Fruit fly (Drosophila melanogaster) whole organism, larva: Measurements from ENCODE around the gene GstD8.

ENCODE experiments used
- noc ChIP-seq: fragments of 200-800 bp; sonication (Bioruptor generic); optimal IDR thresholded peaks from 3 replicates; lab custom pipeline; 2019; ENCODE audit warnings: missing biosample characterization, mild to moderate bottlenecking, missing genetic modification characterization, moderate library complexity

The GstD8 gene

dm6 chr3R:12395880-12396279, 16.1 kb downstream of the GstD8 start, which contains the start of the genes CG10096 and CG10097:
Gene CG10096, minus strand, starts transcription at chr3R:12395980.
Gene CG10097, minus strand, starts transcription at chr3R:12395980.
- no peak for TF ChIP-seq noc (tag; lab: Kevin White, UChicago)

dm6 chr3R:12398054-12398453, 18.2 kb downstream of the GstD8 start:
- TF ChIP-seq noc (tag; lab: Kevin White, UChicago), result no peak

- no peak for TF ChIP-seq noc (tag; lab: Kevin White, UChicago)
Measured at dm6 chr3R:12398620-12399247, 18.9 kb downstream of the GstD8 start, which contains the start of gene Cyp9f3. Gene Cyp9f3, minus strand, starts transcription at chr3R:12398929.

dm6 chr3R:12401672-12402296, 22.0 kb downstream of the GstD8 start, which contains the start of gene DNAlig3:
Gene DNAlig3, minus strand, starts transcription at chr3R:12401839.
- TF ChIP-seq noc (tag; lab: Kevin White, UChicago), result no peak

dm6 chr3R:12402935-12403334, 23.1 kb downstream of the GstD8 start:
- TF ChIP-seq noc (tag; lab: Kevin White, UChicago), result peak; percentile 97

dm6 chr3R:12405134-12405533, 25.3 kb downstream of the GstD8 start:
- TF ChIP-seq noc (tag; lab: Kevin White, UChicago), result no peak

- no peak for TF ChIP-seq noc (tag; lab: Kevin White, UChicago)
Measured at dm6 chr3R:12405928-12406234, 26.1 kb downstream of the GstD8 start, which contains the start of gene Cyp9f2. Gene Cyp9f2, minus strand, starts transcription at chr3R:12406028.

- TF ChIP-seq noc (tag; lab: Kevin White, UChicago), result peak; percentile 68
Measured at dm6 chr3R:12406235-12407196, 26.7 kb downstream of the GstD8 start, which contains the start of gene CG5167. Gene CG5167, plus strand, starts transcription at chr3R:12406532.

- peak; percentile 37 for TF ChIP-seq noc (tag; lab: Kevin White, UChicago)
Measured at dm6 chr3R:12408160-12408559, 28.4 kb downstream of the GstD8 start, which contains the start of gene CG5196. Gene CG5196, plus strand, starts transcription at chr3R:12408316.

dm6 chr3R:12411449-12411848, 31.6 kb downstream of the GstD8 start:
- peak; percentile 63 for TF ChIP-seq noc (tag; lab: Kevin White, UChicago)

dm6 chr3R:12413274-12413958, 33.6 kb downstream of the GstD8 start, which contains the start of the genes Dip-C and pps:
Gene Dip-C, minus strand, starts transcription at chr3R:12413759.
Gene pps, plus strand, starts transcription at chr3R:12413828.
- no peak for TF ChIP-seq noc (tag; lab: Kevin White, UChicago)

dm6 chr3R:12422379-12422975, 42.7 kb downstream of the GstD8 start, which contains the start of the genes Scgbeta and CG17202:
Gene Scgbeta, minus strand, starts transcription at chr3R:12422429.
Gene CG17202, plus strand, starts transcription at chr3R:12422768.
- no peak for TF ChIP-seq noc (tag; lab: Kevin White, UChicago)

- TF ChIP-seq noc (tag; lab: Kevin White, UChicago), result no peak
Measured at dm6 chr3R:12423997-12424396, 44.2 kb downstream of the GstD8 start.

dm6 chr3R:12425510-12426309, 45.9 kb downstream of the GstD8 start, which contains the start of gene Pp1-87B:
Gene Pp1-87B, minus strand, starts transcription at chr3R:12425917.
- TF ChIP-seq noc (tag; lab: Kevin White, UChicago), result no peak
